Fruit fly (Drosophila melanogaster) whole organism, pupa: ENCODE data around the gene CG15544.

Source experiments
- CG12605 ChIP-seq: fragments of 200-800 bp; sonication (Bioruptor generic); IDR thresholded peaks from 2 replicates; pipeline ENCODE4 v1.3.6; 2022; ENCODE audit warnings: missing biosample characterization, missing genetic modification characterization
- CG14655 ChIP-seq: fragments of 200-800 bp; sonication (Bioruptor generic); optimal IDR thresholded peaks from 3 replicates; lab custom pipeline; 2017; ENCODE audit warnings: mild to moderate bottlenecking, missing biosample characterization, missing genetic modification reagents, missing genetic modification characterization
- CG15710 ChIP-seq: fragments of 200-800 bp; sonication (Bioruptor generic); optimal IDR thresholded peaks from 2 replicates; lab custom pipeline; 2018; ENCODE audit warnings: missing biosample characterization, mild to moderate bottlenecking, missing genetic modification characterization, moderate library complexity
- CG32121 ChIP-seq: fragments of 200-800 bp; sonication (Bioruptor generic); IDR thresholded peaks from 2 replicates; pipeline ENCODE4 v1.3.6; 2022; ENCODE audit warnings: missing biosample characterization, missing genetic modification characterization
- CG4496 ChIP-seq: fragments of 200-800 bp; sonication (Bioruptor generic); IDR thresholded peaks from 3 replicates; pipeline ENCODE4 v1.3.6; 2022; ENCODE audit warnings: missing biosample characterization, missing genetic modification characterization
- CG9948 ChIP-seq: fragments of 200-800 bp; sonication (Bioruptor generic); optimal IDR thresholded peaks from 2 replicates; lab custom pipeline; 2018; ENCODE audit warnings: missing biosample characterization, mild to moderate bottlenecking, missing genetic modification characterization, moderate library complexity
- D1 ChIP-seq: fragments of 200-800 bp; sonication (Bioruptor generic); optimal IDR thresholded peaks from 2 replicates; lab custom pipeline; 2018; ENCODE audit warnings: missing biosample characterization, mild to moderate bottlenecking, missing genetic modification characterization, moderate library complexity
- EcR ChIP-seq: fragments of 200-800 bp; sonication (Bioruptor generic); optimal IDR thresholded peaks from 3 replicates; lab custom pipeline; 2019; ENCODE audit warnings: missing biosample characterization, missing genetic modification characterization, mild to moderate bottlenecking, moderate library complexity, missing genetic modification reagents
- Snoo ChIP-seq: fragments of 200-800 bp; sonication (Bioruptor generic); optimal IDR thresholded peaks from 3 replicates; lab custom pipeline; 2017; ENCODE audit warnings: missing biosample characterization, mild to moderate bottlenecking, missing genetic modification characterization, inconsistent platforms
- fd96Ca ChIP-seq: fragments of 200-800 bp; sonication (Bioruptor generic); IDR thresholded peaks from 3 replicates; pipeline ENCODE4 v1.3.6; 2022; ENCODE audit warnings: missing biosample characterization, missing genetic modification characterization
- rn ChIP-seq: fragments of 200-800 bp; sonication (Bioruptor generic); IDR thresholded peaks from 2 replicates; pipeline ENCODE4 v1.3.6; 2022; ENCODE audit warnings: missing biosample characterization, missing genetic modification characterization

DNA sequence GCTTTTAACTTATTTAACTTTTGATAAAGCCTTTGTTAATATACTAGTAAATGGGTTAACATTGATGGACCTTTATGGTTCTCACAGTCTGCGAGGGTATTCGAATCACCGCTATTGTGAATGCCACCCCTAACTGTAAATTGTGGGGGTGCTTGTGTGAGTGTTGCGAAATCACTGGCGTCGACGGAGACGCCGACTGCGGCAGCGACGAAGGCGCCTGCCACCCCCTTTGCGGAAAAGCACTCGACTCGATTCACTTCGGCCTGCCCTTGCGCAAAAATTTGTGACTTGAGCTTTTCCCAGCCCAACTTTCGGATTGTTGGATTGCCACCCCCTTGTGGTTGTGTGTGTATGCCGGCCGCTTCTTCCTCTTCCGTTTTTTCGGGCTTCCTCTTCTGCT, 52.4 kb downstream of the CG15544 start:
- TF ChIP-seq CG9948 (tag; lab: Kevin White, UChicago) (no peak), rn (GFP tag; lab: Robert Waterston, UW) (no peak), CG12605 (GFP tag; lab: Robert Waterston, UW) (no peak), CG4496 (GFP tag; lab: Robert Waterston, UW) (no peak), EcR (no peak), Snoo (tag; lab: Kevin White, UChicago) (no peak), CG32121 (GFP tag; lab: Robert Waterston, UW) (no peak), D1 (tag; lab: Kevin White, UChicago) (no peak), CG15710 (tag; lab: Kevin White, UChicago) (no peak), CG14655 (GFP tag; lab: Kevin White, UChicago) (no peak), fd96Ca (no peak)
